Fruit fly (Drosophila melanogaster): Measurements from ENCODE around the gene CG6454.

DNA sequence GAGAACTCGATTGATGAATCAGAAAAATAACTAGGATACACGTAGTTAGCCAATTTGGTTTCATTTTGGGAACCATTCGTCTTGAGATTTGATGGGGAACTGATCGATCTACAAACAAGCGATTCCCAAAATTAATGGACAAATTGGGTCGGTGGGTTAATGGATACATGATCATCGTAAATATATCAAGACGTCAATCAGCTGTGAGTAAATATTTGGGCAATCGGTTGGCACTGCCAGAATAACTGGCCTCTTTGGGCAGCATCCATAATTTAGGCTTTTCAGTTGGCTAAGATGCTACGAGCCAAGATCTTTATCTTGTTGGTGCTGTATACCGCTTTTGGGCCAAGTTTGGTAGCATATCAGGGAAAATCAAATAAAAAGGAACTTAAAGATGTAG, 19.1 kb downstream of the CG6454 start, which contains the start of the genes CG42812 and CG33341:
- no peak for TF ChIP-seq Atf-2 (GFP tag; optimal IDR thresholded peaks at IDR 0.05)
- no peak for TF ChIP-seq MTF-1 (GFP tag; optimal IDR thresholded peaks at IDR 0.05; ENCODE audit: borderline replicate concordance)
- TF ChIP-seq gcm2 (GFP tag; optimal IDR thresholded peaks at IDR 0.05) = no peak
- TF ChIP-seq crc (GFP tag; optimal IDR thresholded peaks at IDR 0.05) = no peak
- TF ChIP-seq Hsf (GFP tag; optimal IDR thresholded peaks at IDR 0.05) = no peak
- no peak for TF ChIP-seq ewg (GFP tag; optimal IDR thresholded peaks at IDR 0.05)
- TF ChIP-seq dati (GFP tag; IDR thresholded peaks at IDR 0.05) = no peak
- TF ChIP-seq zen2 (GFP tag; IDR thresholded peaks at IDR 0.05; ENCODE audit: partially characterized antibody) = no peak
- TF ChIP-seq CG2712 (tag; optimal IDR thresholded peaks at IDR 0.05) = no peak
